Worm (Caenorhabditis elegans) whole organism, young adult: Measurements from ENCODE around the gene F14H3.3.

ENCODE experiments used
- B0035.1 ChIP-seq: sonication (generic microtip); optimal IDR thresholded peaks from 2 replicates; lab custom pipeline; 2016; ENCODE audit warnings: missing genetic modification characterization, mild to moderate bottlenecking, missing compliant biosample characterization, missing genotype, missing genetic modification reagents
- B0336.3 ChIP-seq: fragments of 200-800 bp; sonication (Bioruptor generic); IDR thresholded peaks from 2 replicates; pipeline ENCODE4 v1.3.6; 2022; ENCODE audit warnings: missing genetic modification characterization, missing compliant biosample characterization
- D2030.7 ChIP-seq: fragments of 200-800 bp; sonication (Bioruptor generic); IDR thresholded peaks from 2 replicates; pipeline ENCODE4 v1.3.6; 2022; ENCODE audit warnings: missing genetic modification reagents, missing genetic modification characterization, missing compliant biosample characterization
- F23B12.7 ChIP-seq: sonication (generic microtip); optimal IDR thresholded peaks from 2 replicates; lab custom pipeline; 2017; ENCODE audit warnings: missing genetic modification characterization, mild to moderate bottlenecking, missing compliant biosample characterization, antibody characterized with exemption, moderate library complexity; ENCODE audit not compliant: insufficient read depth
- F37B4.10 ChIP-seq: fragments of 200-800 bp; sonication (Bioruptor generic); IDR thresholded peaks from 2 replicates; pipeline ENCODE4 v1.3.6; 2022; ENCODE audit warnings: missing genetic modification characterization, missing compliant biosample characterization
- F39B2.1 ChIP-seq: fragments of 200-800 bp; sonication (Bioruptor generic); IDR thresholded peaks from 2 replicates; pipeline ENCODE4 v1.3.6; 2022; ENCODE audit warnings: missing genetic modification reagents, missing genetic modification characterization, missing compliant biosample characterization
- F57C9.4 ChIP-seq: sonication (generic microtip); optimal IDR thresholded peaks from 2 replicates; lab custom pipeline; 2017; ENCODE audit warnings: mild to moderate bottlenecking, missing genetic modification characterization, missing compliant biosample characterization
- T07F8.4 ChIP-seq: sonication (generic microtip); optimal IDR thresholded peaks from 2 replicates; lab custom pipeline; 2016; ENCODE audit warnings: mild to moderate bottlenecking, missing genetic modification characterization, moderate library complexity, missing compliant biosample characterization
- T26A5.8 ChIP-seq: sonication (generic microtip); optimal IDR thresholded peaks from 2 replicates; lab custom pipeline; 2016; ENCODE audit warnings: missing genetic modification characterization, missing compliant biosample characterization
- Y53F4B.3 ChIP-seq: fragments of 200-800 bp; sonication (Bioruptor generic); IDR thresholded peaks from 2 replicates; pipeline ENCODE4 v1.3.6; 2022; ENCODE audit warnings: missing genetic modification reagents, missing genetic modification characterization, missing compliant biosample characterization
- Y53G8AR.9 ChIP-seq: fragments of 200-800 bp; sonication (Bioruptor generic); conservative IDR thresholded peaks from 2 replicates; pipeline ENCODE4 v1.3.6; 2022; ENCODE audit warnings: missing genetic modification reagents, missing genetic modification characterization, missing compliant biosample characterization
- Y67H2A.10 ChIP-seq: fragments of 200-800 bp; sonication (Bioruptor generic); conservative IDR thresholded peaks from 2 replicates; pipeline ENCODE4 v1.3.6; 2022; ENCODE audit warnings: missing genetic modification reagents, missing genetic modification characterization, missing compliant biosample characterization
- ZK185.1 ChIP-seq: sonication (generic microtip); optimal IDR thresholded peaks from 2 replicates; lab custom pipeline; 2016; ENCODE audit warnings: mild to moderate bottlenecking, missing genetic modification characterization, missing compliant biosample characterization; ENCODE audit not compliant: poor library complexity, severe bottlenecking
- aptf-2 ChIP-seq: fragments of 200-800 bp; sonication (Bioruptor generic); conservative IDR thresholded peaks from 2 replicates; pipeline ENCODE4 v1.3.6; 2022; ENCODE audit warnings: missing genetic modification reagents, missing genetic modification characterization, missing compliant biosample characterization
- attf-5 ChIP-seq: fragments of 200-800 bp; sonication (Bioruptor generic); optimal IDR thresholded peaks from 2 replicates; lab custom pipeline; 2018; ENCODE audit warnings: mild to moderate bottlenecking, missing genetic modification characterization, missing compliant biosample characterization
- bed-1 ChIP-seq: fragments of 200-800 bp; sonication (Bioruptor generic); IDR thresholded peaks from 2 replicates; pipeline ENCODE4 v1.3.6; 2022; ENCODE audit warnings: missing genetic modification reagents, missing genetic modification characterization, missing compliant biosample characterization
- cebp-1 ChIP-seq, 2 experiments: fragments of 200-800 bp in 1 of 2; sonication (Bioruptor generic) in 1 of 2; sonication (generic microtip) in 1 of 2; IDR thresholded peaks in 1 of 2; optimal IDR thresholded peaks in 1 of 2; 2 replicates each; pipeline versions ENCODE4 v1.3.6 to Lab custom; 2017 to 2022; ENCODE audit warnings: missing compliant biosample characterization in 2 of 2, missing genetic modification characterization in 2 of 2, mild to moderate bottlenecking in 1 of 2, missing genetic modification reagents in 1 of 2, moderate library complexity in 1 of 2
- ceh-27 ChIP-seq: fragments of 200-800 bp; sonication (Bioruptor generic); optimal IDR thresholded peaks from 2 replicates; lab custom pipeline; 2018; ENCODE audit warnings: mild to moderate bottlenecking, missing genetic modification characterization, moderate library complexity, missing compliant biosample characterization
- chd-7 ChIP-seq: sonication (generic microtip); optimal IDR thresholded peaks from 2 replicates; lab custom pipeline; 2016; ENCODE audit warnings: mild to moderate bottlenecking, missing genetic modification characterization, moderate library complexity, missing compliant biosample characterization
- dox-1 ChIP-seq: fragments of 200-800 bp; sonication (Bioruptor generic); IDR thresholded peaks from 2 replicates; pipeline ENCODE4 v1.3.6; 2022; ENCODE audit warnings: missing genetic modification reagents, missing genetic modification characterization, missing compliant biosample characterization
- dpff-1 ChIP-seq: sonication (generic microtip); optimal IDR thresholded peaks from 2 replicates; lab custom pipeline; 2017; ENCODE audit warnings: mild to moderate bottlenecking, missing genetic modification characterization, missing compliant biosample characterization
- dpl-1 ChIP-seq: fragments of 150-350 bp; optimal IDR thresholded peaks from 2 replicates; lab custom pipeline; 2014; ENCODE audit warnings: missing biosample characterization, missing genetic modification reagents, missing genetic modification characterization
- efl-1 ChIP-seq: fragments of 150-350 bp; optimal IDR thresholded peaks from 2 replicates; lab custom pipeline; 2014; ENCODE audit warnings: missing biosample characterization, missing genetic modification reagents, missing genetic modification characterization
- egl-44 ChIP-seq: fragments of 200-800 bp; sonication (Bioruptor generic); IDR thresholded peaks from 2 replicates; pipeline ENCODE4 v1.3.6; 2022; ENCODE audit warnings: missing genetic modification reagents, missing genetic modification characterization, missing compliant biosample characterization
- ekl-4 ChIP-seq: fragments of 200-800 bp; sonication (Bioruptor generic); IDR thresholded peaks from 2 replicates; pipeline ENCODE4 v1.3.6; 2022; ENCODE audit warnings: missing genetic modification reagents, missing genetic modification characterization, missing compliant biosample characterization
- hsf-1 ChIP-seq: fragments of 200-800 bp; sonication (Bioruptor generic); IDR thresholded peaks from 2 replicates; pipeline ENCODE4 v1.3.6; 2022; ENCODE audit warnings: missing genetic modification reagents, missing genetic modification characterization, missing compliant biosample characterization
- lin-35 ChIP-seq, 3 experiments: fragments of 150-350 bp in 2 of 3; sonication (generic microtip) in 1 of 3; optimal IDR thresholded peaks; 2 replicates each; lab custom pipeline; 2014 to 2018; ENCODE audit warnings: missing biosample characterization in 3 of 3, missing genetic modification characterization in 3 of 3, missing genetic modification reagents in 3 of 3
- lin-54 ChIP-seq: fragments of 200-800 bp; sonication (Bioruptor generic); optimal IDR thresholded peaks from 2 replicates; lab custom pipeline; 2018; ENCODE audit warnings: mild to moderate bottlenecking, missing genetic modification characterization, missing compliant biosample characterization
- lir-1 ChIP-seq: fragments of 200-800 bp; sonication (Bioruptor generic); conservative IDR thresholded peaks from 2 replicates; pipeline ENCODE4 v1.3.6; 2022; ENCODE audit warnings: missing genetic modification reagents, missing genetic modification characterization, missing compliant biosample characterization
- lsl-1 ChIP-seq: fragments of 200-800 bp; sonication (Bioruptor generic); optimal IDR thresholded peaks from 2 replicates; lab custom pipeline; 2018; ENCODE audit warnings: mild to moderate bottlenecking, missing genetic modification characterization, moderate library complexity, missing compliant biosample characterization
- madf-10 ChIP-seq: sonication (generic microtip); optimal IDR thresholded peaks from 2 replicates; lab custom pipeline; 2016; ENCODE audit warnings: mild to moderate bottlenecking, missing genetic modification characterization, missing compliant biosample characterization
- madf-6 ChIP-seq: fragments of 200-800 bp; sonication (Bioruptor generic); IDR thresholded peaks from 2 replicates; pipeline ENCODE4 v1.3.6; 2022; ENCODE audit warnings: missing genetic modification reagents, missing genetic modification characterization, missing compliant biosample characterization
- mel-28 ChIP-seq: sonication (generic microtip); optimal IDR thresholded peaks from 2 replicates; lab custom pipeline; 2016; ENCODE audit warnings: borderline replicate concordance, mild to moderate bottlenecking, missing genetic modification characterization, missing compliant biosample characterization
- nfyb-1 ChIP-seq: fragments of 200-800 bp; sonication (Bioruptor generic); IDR thresholded peaks from 2 replicates; pipeline ENCODE4 v1.3.6; 2022; ENCODE audit warnings: missing genetic modification reagents, missing genetic modification characterization, missing compliant biosample characterization
- nhr-27 ChIP-seq: fragments of 200-800 bp; sonication (Bioruptor generic); optimal IDR thresholded peaks from 2 replicates; lab custom pipeline; 2018; ENCODE audit warnings: mild to moderate bottlenecking, missing genetic modification characterization, moderate library complexity, missing compliant biosample characterization
- nhr-90 ChIP-seq: sonication (generic microtip); optimal IDR thresholded peaks from 2 replicates; lab custom pipeline; 2016; ENCODE audit warnings: missing genotype, mild to moderate bottlenecking, missing genetic modification characterization, missing compliant biosample characterization
- sdz-38 ChIP-seq: sonication (generic microtip); optimal IDR thresholded peaks from 2 replicates; lab custom pipeline; 2016; ENCODE audit warnings: missing genotype, missing genetic modification characterization, missing compliant biosample characterization
- sea-2 ChIP-seq: fragments of 200-800 bp; sonication (Bioruptor generic); IDR thresholded peaks from 2 replicates; pipeline ENCODE4 v1.3.6; 2022; ENCODE audit warnings: missing genetic modification characterization, missing compliant biosample characterization
- somi-1 ChIP-seq: fragments of 200-800 bp; sonication (Bioruptor generic); optimal IDR thresholded peaks from 2 replicates; lab custom pipeline; 2018; ENCODE audit warnings: mild to moderate bottlenecking, missing genetic modification characterization, missing compliant biosample characterization
- sptf-2 ChIP-seq: fragments of 200-800 bp; sonication (Bioruptor generic); optimal IDR thresholded peaks from 2 replicates; lab custom pipeline; 2018; ENCODE audit warnings: mild to moderate bottlenecking, missing genetic modification characterization, missing compliant biosample characterization
- unc-130 ChIP-seq: sonication (generic microtip); optimal IDR thresholded peaks from 2 replicates; lab custom pipeline; 2016; ENCODE audit warnings: missing genetic modification reagents, missing genetic modification characterization, missing compliant biosample characterization
- zfh-2 ChIP-seq: fragments of 200-800 bp; sonication (Bioruptor generic); conservative IDR thresholded peaks from 2 replicates; pipeline ENCODE4 v1.3.6; 2022; ENCODE audit warnings: missing genetic modification reagents, missing genetic modification characterization, missing compliant biosample characterization
- ztf-6 ChIP-seq: fragments of 200-800 bp; sonication (Bioruptor generic); IDR thresholded peaks from 2 replicates; pipeline ENCODE4 v1.3.6; 2022; ENCODE audit warnings: missing genetic modification reagents, missing genetic modification characterization, missing compliant biosample characterization

Gene F14H3.3

ce11 chrV:16023559-16023958, 29.7 kb downstream of the F14H3.3 start:
- TF ChIP-seq ztf-6 = no peak
- peak; percentile 79 for TF ChIP-seq zfh-2 (GFP tag; lab: Robert Waterston, UW)

ce11 chrV:16023051-16023450, 30.2 kb downstream of the F14H3.3 start, which contains the start of gene cwc-15:
Gene cwc-15, plus strand, starts transcription at chrV:16023351.
- no peak for TF ChIP-seq sea-2
- no peak for TF ChIP-seq sptf-2
- TF ChIP-seq Y53F4B.3 (GFP tag; lab: Robert Waterston, UW) = no peak
- no peak for TF ChIP-seq sdz-38 (tag; lab: Kevin White, UChicago)
- TF ChIP-seq dpff-1 = no peak
- no peak for TF ChIP-seq chd-7 (tag; lab: Kevin White, UChicago)
- no peak for TF ChIP-seq hsf-1 (GFP tag; lab: Robert Waterston, UW)
- TF ChIP-seq lir-1 = no peak
- no peak for TF ChIP-seq lin-35 (GFP tag; optimal IDR thresholded peaks at IDR 0.05; lab: Kevin White, UChicago)

- TF ChIP-seq ceh-27 (peak; percentile 62), egl-44 (GFP tag; lab: Robert Waterston, UW) (0 out of 2 replicates have a peak, but pooled peaks have one; percentile 25), cebp-1 (GFP tag; IDR thresholded peaks at IDR 0.05; lab: Robert Waterston, UW) (no peak), cebp-1 (tag; optimal IDR thresholded peaks at IDR 0.05; lab: Kevin White, UChicago) (no peak), sdz-38 (tag; lab: Kevin White, UChicago) (no peak), ZK185.1 (peak; percentile 47), attf-5 (GFP tag; lab: Kevin White, UChicago) (no peak), F37B4.10 (GFP tag; lab: Robert Waterston, UW) (no peak), lsl-1 (peak; percentile 16), mel-28 (tag; lab: Kevin White, UChicago) (no peak), T07F8.4 (tag; lab: Kevin White, UChicago) (no peak), D2030.7 (no peak), Y53G8AR.9 (GFP tag; lab: Robert Waterston, UW) (no peak), dox-1 (0 out of 2 replicates have a peak, but pooled peaks have one; percentile 26), T26A5.8 (tag; lab: Kevin White, UChicago) (no peak), lin-54 (GFP tag; lab: Kevin White, UChicago) (peak; percentile 90), unc-130 (GFP tag; lab: Kevin White, UChicago) (no peak), dpl-1 (GFP tag; lab: Kevin White, UChicago) (peak; percentile 59), efl-1 (GFP tag; lab: Kevin White, UChicago) (peak; percentile 59)
These were observed 30.7 kb downstream of the F14H3.3 start for ce11 chrV:16022600-16022999.

DNA sequence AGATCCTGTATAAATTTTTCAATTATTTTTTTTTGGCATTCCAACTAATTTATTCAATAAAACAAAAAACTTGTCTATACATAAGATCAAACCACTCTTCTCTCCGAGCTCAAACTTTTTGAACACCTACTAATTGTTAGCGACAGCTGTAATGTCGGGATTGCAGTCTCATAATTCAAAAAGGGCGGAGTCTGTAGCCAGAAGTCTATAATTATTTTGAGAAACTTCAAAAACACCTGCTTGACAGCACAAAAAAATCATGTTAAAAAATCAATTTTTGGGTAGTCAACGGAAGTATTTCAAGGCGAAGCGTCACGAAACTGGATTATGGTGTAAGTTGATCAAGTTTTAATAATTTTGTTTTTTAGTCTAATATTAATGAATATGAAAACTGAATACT, 33.2 kb downstream of the F14H3.3 start, which contains the start of gene srx-44:
TSS of gene srx-44 (plus strand) at position 301 of the 400 bp plus-strand sequence.
- TF ChIP-seq somi-1 (GFP tag; lab: Kevin White, UChicago) = no peak
- no peak for TF ChIP-seq B0035.1 (tag; lab: Kevin White, UChicago)
- TF ChIP-seq B0336.3 (GFP tag; lab: Robert Waterston, UW) = no peak
- no peak for TF ChIP-seq F23B12.7 (tag; lab: Kevin White, UChicago)

DNA sequence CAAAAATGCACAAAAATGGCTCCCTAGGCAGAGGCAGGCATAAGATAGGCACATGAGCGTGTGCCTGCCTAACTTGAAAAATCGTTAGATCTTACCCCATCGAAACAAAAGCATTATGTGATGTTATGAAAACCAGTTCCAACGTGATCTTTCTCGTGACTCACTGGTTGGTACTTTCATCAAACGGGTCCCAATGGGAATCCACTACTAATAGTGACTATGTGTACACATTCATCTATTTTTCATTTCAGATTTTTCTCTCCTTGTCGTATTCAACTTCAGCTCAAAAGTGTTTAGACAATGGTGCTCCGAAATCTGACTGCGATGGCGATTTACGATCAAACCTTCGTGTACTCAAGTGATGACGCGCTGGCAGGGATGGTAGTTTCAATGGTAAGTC, 35.6 kb downstream of the F14H3.3 start, which contains the start of gene srx-43:
TSS of gene srx-43 (plus strand) at position 301 of the 400 bp plus-strand sequence.
- TF ChIP-seq madf-6 (GFP tag; lab: Robert Waterston, UW) (no peak), bed-1 (GFP tag; lab: Robert Waterston, UW) (no peak), F57C9.4 (tag; lab: Kevin White, UChicago) (no peak), madf-10 (tag; lab: Kevin White, UChicago) (no peak), nfyb-1 (GFP tag; lab: Robert Waterston, UW) (no peak), dox-1 (no peak), aptf-2 (no peak), unc-130 (GFP tag; lab: Kevin White, UChicago) (no peak), ekl-4 (no peak), Y67H2A.10 (GFP tag; lab: Robert Waterston, UW) (no peak), F39B2.1 (no peak), nhr-27 (tag; lab: Kevin White, UChicago) (no peak), F23B12.7 (tag; lab: Kevin White, UChicago) (no peak), nhr-90 (tag; lab: Kevin White, UChicago) (no peak)
